Worm (Caenorhabditis elegans) whole organism, L3 larva: ENCODE data around the gene amt-1.

Source experiments
- nfya-1 ChIP-seq: sonication (generic microtip); optimal IDR thresholded peaks from 2 replicates; lab custom pipeline; 2017; ENCODE audit warnings: missing genetic modification characterization, mild to moderate bottlenecking, missing compliant biosample characterization, antibody characterized with exemption, moderate library complexity; ENCODE audit not compliant: insufficient read depth
- nhr-77 ChIP-seq: fragments of 150-350 bp; optimal IDR thresholded peaks from 2 replicates; lab custom pipeline; 2014; ENCODE audit warnings: missing biosample characterization, missing genetic modification characterization
- pha-4 ChIP-seq: fragments of 150-350 bp; optimal IDR thresholded peaks from 2 replicates; lab custom pipeline; 2014; ENCODE audit warnings: missing biosample characterization, missing genetic modification reagents, missing genetic modification characterization
- tbx-2 ChIP-seq: sonication (generic microtip); optimal IDR thresholded peaks from 2 replicates; lab custom pipeline; 2016; ENCODE audit warnings: mild to moderate bottlenecking, missing genetic modification characterization, missing compliant biosample characterization
- unc-39 ChIP-seq: sonication (generic microtip); optimal IDR thresholded peaks from 4 replicates; lab custom pipeline; 2017; ENCODE audit warnings: missing biosample characterization, missing genetic modification characterization
- ztf-11 ChIP-seq: fragments of 150-350 bp; optimal IDR thresholded peaks from 2 replicates; lab custom pipeline; 2014; ENCODE audit warnings: missing biosample characterization, missing genetic modification characterization

ce11 chrX:4592250-4592649 is 21.0 kb downstream of the amt-1 start, which contains the start of gene flp-12:
- no peak for TF ChIP-seq tbx-2 (tag; lab: Kevin White, UChicago)
- TF ChIP-seq nfya-1 (tag; lab: Kevin White, UChicago) = no peak
- no peak for TF ChIP-seq nhr-77 (tag; lab: Kevin White, UChicago)
- TF ChIP-seq ztf-11 = no peak
- TF ChIP-seq pha-4 (tag; lab: Kevin White, UChicago) = no peak
- no peak for TF ChIP-seq unc-39 (tag; lab: Kevin White, UChicago)
